Fruit fly (Drosophila melanogaster) whole organism, prepupa: ENCODE results near the gene Cpr23B.

Experiments used
- CG3032 ChIP-seq: fragments of 200-800 bp; optimal IDR thresholded peaks from 2 replicates; lab custom pipeline; 2019; ENCODE audit warnings: missing biosample characterization, mild to moderate bottlenecking, missing genetic modification characterization, moderate library complexity
- CG4318 ChIP-seq: fragments of 200-800 bp; sonication (Bioruptor generic); optimal IDR thresholded peaks from 3 replicates; lab custom pipeline; 2017; ENCODE audit warnings: missing biosample characterization, mild to moderate bottlenecking, missing genetic modification characterization
- Gug ChIP-seq: fragments of 200-800 bp; sonication (Bioruptor generic); IDR thresholded peaks from 2 replicates; pipeline ENCODE4 v1.3.6; 2022; ENCODE audit warnings: missing biosample characterization, missing genetic modification characterization
- Hr38 ChIP-seq: sonication (Bioruptor generic); optimal IDR thresholded peaks from 2 replicates; lab custom pipeline; 2016; ENCODE audit warnings: missing biosample characterization, missing genetic modification characterization
- OdsH ChIP-seq: fragments of 200-800 bp; sonication (Bioruptor generic); optimal IDR thresholded peaks from 3 replicates; lab custom pipeline; 2016; ENCODE audit warnings: missing biosample characterization, missing genetic modification characterization
- Sox102F ChIP-seq: fragments of 200-800 bp; sonication (Bioruptor generic); optimal IDR thresholded peaks from 2 replicates; lab custom pipeline; 2016; ENCODE audit warnings: missing biosample characterization, mild to moderate bottlenecking, missing genetic modification characterization
- pdm3 ChIP-seq: fragments of 200-800 bp; sonication (Bioruptor generic); optimal IDR thresholded peaks from 3 replicates; lab custom pipeline; 2016; ENCODE audit warnings: missing biosample characterization, missing genetic modification characterization

DNA sequence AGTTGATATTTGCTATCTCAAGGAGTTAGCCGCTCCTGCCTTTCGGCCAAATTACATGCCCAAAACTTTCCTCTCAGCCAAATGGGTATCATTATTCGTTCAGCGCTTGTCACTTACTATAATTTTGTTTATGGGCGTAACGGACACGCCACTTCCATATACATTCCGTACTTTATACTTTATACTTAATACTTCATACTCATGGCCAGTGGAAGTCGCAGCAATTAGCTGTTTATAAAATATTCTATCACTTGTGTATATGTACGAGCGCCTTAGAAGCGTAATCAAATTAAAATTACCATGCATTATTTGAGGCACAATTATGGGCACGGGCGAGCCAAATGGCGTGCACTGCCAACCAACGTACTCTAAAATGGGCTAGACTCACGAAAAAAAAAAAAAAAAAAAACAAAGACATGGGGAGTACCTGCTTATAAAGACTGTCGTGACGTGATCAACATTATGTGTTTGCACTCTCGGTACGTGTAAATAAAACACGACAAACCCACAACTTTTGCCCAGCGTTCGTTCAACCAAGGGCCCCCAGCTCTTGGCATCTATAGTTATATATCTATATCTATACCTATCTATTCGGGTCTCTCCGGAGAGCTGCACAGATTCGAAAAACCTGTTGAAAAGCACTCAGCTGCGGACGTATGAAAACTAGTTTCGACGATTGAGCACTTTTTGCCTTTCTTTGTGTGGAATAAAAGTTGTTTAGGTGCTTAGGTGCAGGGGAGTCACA, 23.1 kb downstream of the Cpr23B start:
- TF ChIP-seq OdsH (GFP tag; lab: Kevin White, UChicago) (no peak), Hr38 (GFP tag; lab: Kevin White, UChicago) (no peak), Gug (GFP tag; lab: Robert Waterston, UW) (no peak), CG3032 (tag; lab: Kevin White, UChicago) (no peak), CG4318 (GFP tag; lab: Kevin White, UChicago) (no peak), Sox102F (GFP tag; lab: Kevin White, UChicago) (no peak), pdm3 (GFP tag; lab: Kevin White, UChicago) (no peak)
